Fruit fly (Drosophila melanogaster) whole organism, prepupa: ENCODE data around the gene CG8001.

Experiments used
- Blimp-1 ChIP-seq: fragments of 200-800 bp; sonication (Bioruptor generic); optimal IDR thresholded peaks from 3 replicates; lab custom pipeline; 2017; ENCODE audit warnings: missing biosample characterization, missing genetic modification characterization, mild to moderate bottlenecking, moderate library complexity, missing genetic modification reagents
- CG10669 ChIP-seq: fragments of 200-800 bp; sonication (Bioruptor generic); optimal IDR thresholded peaks from 3 replicates; lab custom pipeline; 2018; ENCODE audit warnings: missing biosample characterization, mild to moderate bottlenecking, missing genetic modification characterization, moderate library complexity
- CG16779 ChIP-seq: fragments of 200-800 bp; sonication (Bioruptor generic); optimal IDR thresholded peaks from 3 replicates; lab custom pipeline; 2017; ENCODE audit warnings: missing biosample characterization, mild to moderate bottlenecking, missing genetic modification characterization
- CG3032 ChIP-seq: fragments of 200-800 bp; optimal IDR thresholded peaks from 2 replicates; lab custom pipeline; 2019; ENCODE audit warnings: missing biosample characterization, mild to moderate bottlenecking, missing genetic modification characterization, moderate library complexity
- CG3919 ChIP-seq: fragments of 200-800 bp; sonication (Bioruptor generic); optimal IDR thresholded peaks from 3 replicates; lab custom pipeline; 2016; ENCODE audit warnings: missing biosample characterization, missing genetic modification characterization
- CG8319 ChIP-seq: fragments of 200-800 bp; sonication (Bioruptor generic); optimal IDR thresholded peaks from 3 replicates; lab custom pipeline; 2016; ENCODE audit warnings: missing biosample characterization, missing genetic modification characterization
- Gug ChIP-seq: fragments of 200-800 bp; sonication (Bioruptor generic); IDR thresholded peaks from 2 replicates; pipeline ENCODE4 v1.3.6; 2022; ENCODE audit warnings: missing biosample characterization, missing genetic modification characterization
- Lpt ChIP-seq: fragments of 200-800 bp; sonication (Bioruptor generic); optimal IDR thresholded peaks from 3 replicates; lab custom pipeline; 2016; ENCODE audit warnings: missing biosample characterization, missing genetic modification characterization
- Met ChIP-seq: fragments of 200-800 bp; sonication (Bioruptor generic); optimal IDR thresholded peaks from 3 replicates; lab custom pipeline; 2016; ENCODE audit warnings: missing biosample characterization, missing genetic modification characterization
- Sox14 ChIP-seq: fragments of 200-800 bp; sonication (Bioruptor generic); optimal IDR thresholded peaks from 3 replicates; lab custom pipeline; 2016; ENCODE audit warnings: missing biosample characterization, missing genetic modification characterization
- Sox15 ChIP-seq: fragments of 200-800 bp; sonication (Bioruptor generic); optimal IDR thresholded peaks from 3 replicates; lab custom pipeline; 2016; ENCODE audit warnings: missing biosample characterization, missing genetic modification characterization
- fkh ChIP-seq: fragments of 200-800 bp; sonication (Bioruptor generic); optimal IDR thresholded peaks from 3 replicates; lab custom pipeline; 2017; ENCODE audit warnings: missing biosample characterization, mild to moderate bottlenecking, missing genetic modification characterization, moderate library complexity

dm6 chr3L:1754262-1754661 is 1.7 kb upstream of the CG8001 start:
- TF ChIP-seq Sox15 (no peak), Lpt (GFP tag; lab: Kevin White, UChicago) (no peak), CG10669 (GFP tag; lab: Kevin White, UChicago) (no peak), Sox14 (GFP tag; lab: Kevin White, UChicago) (no peak), Met (no peak), CG3919 (no peak), CG8319 (GFP tag; lab: Kevin White, UChicago) (no peak), Blimp-1 (no peak), CG16779 (tag; lab: Kevin White, UChicago) (no peak), fkh (no peak), Gug (GFP tag; lab: Robert Waterston, UW) (no peak), CG3032 (no peak)
